Worm (Caenorhabditis elegans): ENCODE results near the gene nonu-1.

Gene nonu-1

DNA sequence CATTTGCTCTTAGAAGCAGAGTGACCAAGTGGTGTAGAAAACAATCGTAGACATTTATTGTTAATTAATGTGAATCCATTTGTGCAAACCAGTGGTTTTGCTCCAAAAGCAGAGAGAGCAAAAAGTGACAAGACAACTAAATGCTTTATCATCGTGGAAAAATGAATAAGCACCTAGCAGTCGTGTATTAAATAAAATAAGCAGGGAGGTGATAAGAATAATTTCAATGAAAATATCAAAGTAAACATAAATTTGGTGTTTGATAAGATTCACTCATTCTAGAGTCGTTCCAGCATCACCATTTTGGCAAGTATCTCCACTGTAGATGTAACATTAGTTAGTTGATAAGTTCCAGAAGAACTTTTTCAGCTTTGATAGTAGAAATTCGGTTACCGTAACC lies 37.6 kb upstream of the nonu-1 start, which contains the start of gene clec-6:
TSS of gene clec-6 (minus strand) at position 154 of the 400 bp plus-strand sequence.
- TF ChIP-seq nhr-2 (tag; optimal IDR thresholded peaks at IDR 0.05), result no peak
- no peak for TF ChIP-seq nhr-237 (tag; optimal IDR thresholded peaks at IDR 0.05)
- no peak for TF ChIP-seq sem-2 (GFP tag; optimal IDR thresholded peaks at IDR 0.05)
- TF ChIP-seq blmp-1 (tag; optimal IDR thresholded peaks at IDR 0.05), result no peak
- TF ChIP-seq cnd-1 (tag; optimal IDR thresholded peaks at IDR 0.05), result no peak
- TF ChIP-seq M03D4.4 (tag; optimal IDR thresholded peaks at IDR 0.05), result no peak

- no peak for TF ChIP-seq mep-1 (tag; optimal IDR thresholded peaks at IDR 0.05)
- no peak for TF ChIP-seq blmp-1 (tag; optimal IDR thresholded peaks at IDR 0.05)
- TF ChIP-seq elt-3 (tag; optimal IDR thresholded peaks at IDR 0.05), result no peak
- no peak for TF ChIP-seq M03D4.4 (tag; optimal IDR thresholded peaks at IDR 0.05)
- no peak for TF ChIP-seq ceh-39 (tag; optimal IDR thresholded peaks at IDR 0.05)
- TF ChIP-seq ceh-43 (GFP tag; optimal IDR thresholded peaks at IDR 0.05), result no peak
- no peak for TF ChIP-seq sem-2 (GFP tag; optimal IDR thresholded peaks at IDR 0.05)
- TF ChIP-seq unc-62 (GFP tag; optimal IDR thresholded peaks at IDR 0.05), result no peak
- no peak for TF ChIP-seq lsy-2 (tag; optimal IDR thresholded peaks at IDR 0.05)
- TF ChIP-seq cnd-1 (tag; optimal IDR thresholded peaks at IDR 0.05), result no peak
- no peak for TF ChIP-seq drap-1 (GFP tag; optimal IDR thresholded peaks at IDR 0.05)
- no peak for TF ChIP-seq elt-1 (tag; optimal IDR thresholded peaks at IDR 0.05; ENCODE audit: borderline replicate concordance, insufficient read depth)
These were observed 33.7 kb upstream of the nonu-1 start, which contains the start of gene clec-5 for ce11 chrIII:4883429-4883828. Gene clec-5 (minus strand): TSS chrIII:4883606.

- TF ChIP-seq ceh-83 (GFP tag; optimal IDR thresholded peaks at IDR 0.05) (no peak), tbx-8 (GFP tag; optimal IDR thresholded peaks at IDR 0.05) (no peak), blmp-1 (tag; optimal IDR thresholded peaks at IDR 0.05) (no peak), flh-1 (GFP tag; optimal IDR thresholded peaks at IDR 0.05) (no peak)
These were observed 32.2 kb upstream of the nonu-1 start for ce11 chrIII:4881955-4882354.

- TF ChIP-seq sptf-1 (tag; optimal IDR thresholded peaks at IDR 0.05) (no peak), ces-1 (GFP tag; optimal IDR thresholded peaks at IDR 0.05) (no peak), blmp-1 (tag; optimal IDR thresholded peaks at IDR 0.05) (no peak), nhr-28 (tag; optimal IDR thresholded peaks at IDR 0.05) (no peak), lsy-2 (tag; optimal IDR thresholded peaks at IDR 0.05) (no peak), nhr-2 (tag; optimal IDR thresholded peaks at IDR 0.05) (no peak), ceh-39 (tag; optimal IDR thresholded peaks at IDR 0.05) (no peak), snpc-4 (tag; optimal IDR thresholded peaks at IDR 0.05) (no peak), elt-1 (tag; optimal IDR thresholded peaks at IDR 0.05; ENCODE audit: borderline replicate concordance, insufficient read depth) (no peak), lin-13 (tag; optimal IDR thresholded peaks at IDR 0.05) (no peak), mab-5 (tag; optimal IDR thresholded peaks at IDR 0.05) (no peak), nhr-12 (tag; optimal IDR thresholded peaks at IDR 0.05) (no peak), lin-32 (GFP tag; optimal IDR thresholded peaks at IDR 0.05) (no peak), pha-4 (tag; optimal IDR thresholded peaks at IDR 0.05) (no peak), drap-1 (GFP tag; optimal IDR thresholded peaks at IDR 0.05) (no peak), M03D4.4 (tag; optimal IDR thresholded peaks at IDR 0.05) (no peak)
These were observed 29.7 kb upstream of the nonu-1 start, which contains the start of gene C35D10.1 for ce11 chrIII:4879445-4879844. Gene C35D10.1 (plus strand): TSS chrIII:4879745.

DNA sequence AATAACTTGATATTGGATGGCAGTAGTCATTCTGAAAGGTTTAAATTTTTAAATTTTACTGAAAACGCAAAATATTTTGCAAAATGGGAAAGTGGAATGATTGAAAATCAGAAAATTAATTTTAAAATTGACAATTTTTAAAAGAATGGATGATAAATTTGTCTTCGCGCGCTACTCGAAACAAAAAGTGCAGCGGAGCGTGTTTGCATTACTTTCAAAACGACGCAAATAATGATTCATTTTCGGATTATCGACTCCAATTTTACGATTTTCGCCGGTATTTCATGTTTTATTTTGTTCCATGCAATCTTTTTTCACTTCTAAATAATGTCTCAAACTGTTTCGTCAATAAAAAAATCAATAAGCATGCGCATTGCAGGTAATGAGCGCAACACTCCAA lies 28.6 kb upstream of the nonu-1 start, which contains the start of the genes tost-1 and arx-6:
TSS of gene tost-1 (minus strand) at position 31 of the 400 bp plus-strand sequence.
TSS of gene arx-6 (plus strand) at position 378 of the 400 bp plus-strand sequence.
- peak; percentile 37 for TF ChIP-seq lsy-2 (tag; optimal IDR thresholded peaks at IDR 0.05)
- TF ChIP-seq snpc-4 (tag; optimal IDR thresholded peaks at IDR 0.05), result no peak
- TF ChIP-seq mep-1 (tag; optimal IDR thresholded peaks at IDR 0.05), result peak; percentile 50
- peak; percentile 19 for TF ChIP-seq pha-4 (tag; optimal IDR thresholded peaks at IDR 0.05)
- TF ChIP-seq ceh-83 (GFP tag; optimal IDR thresholded peaks at IDR 0.05), result no peak
- no peak for TF ChIP-seq ztf-11 (tag; optimal IDR thresholded peaks at IDR 0.05)

ce11 chrIII:4875663-4876062 lies 26.0 kb upstream of the nonu-1 start:
- TF ChIP-seq sptf-1 (tag; optimal IDR thresholded peaks at IDR 0.05), result no peak
- no peak for TF ChIP-seq pha-4 (tag; optimal IDR thresholded peaks at IDR 0.05)
- no peak for TF ChIP-seq cnd-1 (tag; optimal IDR thresholded peaks at IDR 0.05)
- peak; percentile 21 for TF ChIP-seq ces-1 (GFP tag; optimal IDR thresholded peaks at IDR 0.05)

- no peak for TF ChIP-seq bed-3 (GFP tag; optimal IDR thresholded peaks at IDR 0.05)
- TF ChIP-seq sem-2 (GFP tag; optimal IDR thresholded peaks at IDR 0.05), result no peak
- TF ChIP-seq nhr-2 (tag; optimal IDR thresholded peaks at IDR 0.05), result no peak
- TF ChIP-seq unc-39 (tag; optimal IDR thresholded peaks at IDR 0.05), result no peak
These were observed 25.0 kb upstream of the nonu-1 start, which contains the start of gene C35D10.12 for ce11 chrIII:4874671-4875070. Gene C35D10.12 (minus strand): TSS chrIII:4874771.

Data from whole organism, mixed stage, embryonic.